6 fruit fly cellular contexts compared by ENCODE assay signal in the genomic region with DNA sequence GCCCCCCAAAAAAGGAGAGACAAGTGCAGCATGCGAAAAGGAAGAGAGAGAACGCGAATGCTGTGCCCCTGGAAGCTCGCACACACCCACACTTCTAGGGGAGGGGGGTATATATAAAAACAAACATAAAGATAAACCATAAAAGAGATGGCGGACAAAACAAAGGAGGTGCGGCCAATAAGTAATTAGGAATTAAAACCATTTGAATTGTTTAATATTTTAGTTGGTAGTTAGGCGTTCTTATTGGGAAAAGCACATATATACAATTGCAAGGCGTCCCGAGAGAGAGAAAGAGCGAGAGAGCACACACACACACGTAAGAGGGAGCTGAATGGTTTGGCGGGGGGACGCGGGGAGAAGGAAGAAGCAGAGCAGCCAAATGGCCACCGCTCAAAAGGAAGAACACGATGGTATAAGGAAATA.
A peak's percentile ranks its signal among the peaks of the same experiment; 100 is the strongest.
TF ChIP-seq lines count a peak whose summit lies in the region.

No protein-coding gene starts in this region.

- no peak for TF ChIP-seq CTCF in whole organism, embryonic (GFP tag; optimal IDR thresholded peaks at IDR 0.05; lab: Kevin White, UChicago)

TF ChIP-seq in Kc167, 6 proteins besides CTCF, POLR2A, EP300 and RAD21:
- TF ChIP-seq Sin3A (optimal IDR thresholded peaks at IDR 0.05; lab: Kevin White, UChicago) (no peak), psq (optimal IDR thresholded peaks at IDR 0.05; lab: Kevin White, UChicago) (peak; percentile 88)

TF ChIP-seq in whole organism, adult, 20 proteins besides CTCF, POLR2A, EP300 and RAD21:
- TF ChIP-seq bab1 (GFP tag; optimal IDR thresholded peaks at IDR 0.05; lab: Kevin White, UChicago) (no peak), pad (GFP tag; optimal IDR thresholded peaks at IDR 0.05; lab: Kevin White, UChicago) (peak; percentile 38), CG14711 (tag; optimal IDR thresholded peaks at IDR 0.05; lab: Kevin White, UChicago) (no peak), kay (GFP tag; lab: Kevin White, UChicago; ENCODE audit: borderline replicate concordance) (no peak), Crg-1 (GFP tag; optimal IDR thresholded peaks at IDR 0.05; lab: Kevin White, UChicago) (no peak), CG7045 (GFP tag; optimal IDR thresholded peaks at IDR 0.05; lab: Kevin White, UChicago) (no peak)

TF ChIP-seq in whole organism, embryonic, 481 proteins besides CTCF, POLR2A, EP300 and RAD21 (continues in another document):
- peak; percentile 52 for TF ChIP-seq bigmax (GFP tag; optimal IDR thresholded peaks at IDR 0.05; lab: Kevin White, UChicago)
- peak; percentile 3 for TF ChIP-seq phol (tag; optimal IDR thresholded peaks at IDR 0.05; lab: Kevin White, UChicago)
- no peak for TF ChIP-seq run (tag; optimal IDR thresholded peaks at IDR 0.05; lab: Kevin White, UChicago)
- TF ChIP-seq gt (GFP tag; IDR thresholded peaks at IDR 0.05; lab: Robert Waterston, UW): no peak
- peak in 1 of 2 experiments; percentile 77 for TF ChIP-seq insv (GFP tag; optimal IDR thresholded peaks at IDR 0.05; lab: Kevin White, UChicago)
- peak; percentile 15 for TF ChIP-seq yki (optimal IDR thresholded peaks at IDR 0.05; lab: Kevin White, UChicago)
- TF ChIP-seq Deaf1 (tag; optimal IDR thresholded peaks at IDR 0.05; lab: Kevin White, UChicago): peak; percentile 36
- peak; percentile 71 for TF ChIP-seq Elba2 (GFP tag; optimal IDR thresholded peaks at IDR 0.05; lab: Kevin White, UChicago)
- peak; percentile 29 to 84 for TF ChIP-seq Trl (optimal IDR thresholded peaks at IDR 0.05; lab: Kevin White, UChicago)
- TF ChIP-seq Trl (GFP tag; optimal IDR thresholded peaks at IDR 0.05; lab: Kevin White, UChicago): no peak
- no peak for TF ChIP-seq CG9876 (GFP tag; optimal IDR thresholded peaks at IDR 0.05; lab: Kevin White, UChicago)
- peak; percentile 72 for TF ChIP-seq Med (GFP tag; lab: Kevin White, UChicago)
- TF ChIP-seq onecut (GFP tag; IDR thresholded peaks at IDR 0.05; lab: Robert Waterston, UW): 0 out of 2 replicates have a peak, but pooled peaks have one; percentile 2
- no peak for TF ChIP-seq CG10209 (GFP tag; optimal IDR thresholded peaks at IDR 0.05; lab: Kevin White, UChicago)
- TF ChIP-seq cg (GFP tag; optimal IDR thresholded peaks at IDR 0.05; lab: Kevin White, UChicago): peak; percentile 72
- TF ChIP-seq esg (GFP tag; conservative IDR thresholded peaks at IDR 0.05; lab: Robert Waterston, UW): no peak
- TF ChIP-seq CG1832 (GFP tag; optimal IDR thresholded peaks at IDR 0.05; lab: Kevin White, UChicago): peak; percentile 36
- TF ChIP-seq crol (GFP tag; IDR thresholded peaks at IDR 0.05; lab: Robert Waterston, UW): peak; percentile 98
- TF ChIP-seq CG10462 (GFP tag; optimal IDR thresholded peaks at IDR 0.05; lab: Kevin White, UChicago): no peak
- no peak for TF ChIP-seq nom (GFP tag; optimal IDR thresholded peaks at IDR 0.05; lab: Kevin White, UChicago)

TF ChIP-seq in whole organism, prepupa, 60 proteins besides CTCF, POLR2A, EP300 and RAD21:
- no peak for TF ChIP-seq Eip75B (GFP tag; optimal IDR thresholded peaks at IDR 0.05; lab: Kevin White, UChicago)
- peak; percentile 53 for TF ChIP-seq svp (GFP tag; lab: Kevin White, UChicago)
- peak; percentile 4 for TF ChIP-seq CG3919 (GFP tag; optimal IDR thresholded peaks at IDR 0.05; lab: Kevin White, UChicago)
- TF ChIP-seq dsx (GFP tag; optimal IDR thresholded peaks at IDR 0.05; lab: Kevin White, UChicago; ENCODE audit: poor library complexity, severe bottlenecking): no peak
- no peak for TF ChIP-seq CG31627 (GFP tag; optimal IDR thresholded peaks at IDR 0.05; lab: Kevin White, UChicago)
- TF ChIP-seq ss (GFP tag; optimal IDR thresholded peaks at IDR 0.05; lab: Kevin White, UChicago): peak; percentile 23 to 29
- TF ChIP-seq esn (GFP tag; optimal IDR thresholded peaks at IDR 0.05; lab: Kevin White, UChicago): no peak
- TF ChIP-seq Met (GFP tag; optimal IDR thresholded peaks at IDR 0.05; lab: Kevin White, UChicago): no peak
- TF ChIP-seq CG16779 (tag; optimal IDR thresholded peaks at IDR 0.05; lab: Kevin White, UChicago): no peak
- peak; percentile 29 for TF ChIP-seq Eip78C (GFP tag; lab: Kevin White, UChicago)
- TF ChIP-seq Sox14 (GFP tag; optimal IDR thresholded peaks at IDR 0.05; lab: Kevin White, UChicago): no peak
- TF ChIP-seq CG8632 (GFP tag; optimal IDR thresholded peaks at IDR 0.05; lab: Kevin White, UChicago): no peak
- TF ChIP-seq CG15336 (GFP tag; IDR thresholded peaks at IDR 0.05; lab: Robert Waterston, UW): 0 out of 2 replicates have a peak, but pooled peaks have one; percentile 17
- TF ChIP-seq CG6163 (GFP tag; IDR thresholded peaks at IDR 0.05; lab: Robert Waterston, UW): peak; percentile 81
- TF ChIP-seq CG3032 (tag; optimal IDR thresholded peaks at IDR 0.05; lab: Kevin White, UChicago): peak; percentile 0
- no peak for TF ChIP-seq Eip93F (GFP tag; optimal IDR thresholded peaks at IDR 0.05; lab: Kevin White, UChicago)
- TF ChIP-seq CG11294 (GFP tag; IDR thresholded peaks at IDR 0.05; lab: Robert Waterston, UW): no peak
- TF ChIP-seq CG9139 (GFP tag; optimal IDR thresholded peaks at IDR 0.05; lab: Kevin White, UChicago): peak; percentile 11
TF ChIP-seq in whole organism, prepupa: peak in this region for 8.

TF ChIP-seq in whole organism, pupa, 21 proteins besides CTCF, POLR2A, EP300 and RAD21:
- TF ChIP-seq Ets98B (GFP tag; IDR thresholded peaks at IDR 0.05; lab: Robert Waterston, UW) (0 out of 2 replicates have a peak, but pooled peaks have one; percentile 8), CG34367 (tag; optimal IDR thresholded peaks at IDR 0.05; lab: Kevin White, UChicago) (peak; percentile 3), gl (tag; optimal IDR thresholded peaks at IDR 0.05; lab: Kevin White, UChicago) (no peak), Pif1B (GFP tag; optimal IDR thresholded peaks at IDR 0.05; lab: Kevin White, UChicago) (no peak), CG13204 (GFP tag; optimal IDR thresholded peaks at IDR 0.05; lab: Kevin White, UChicago) (peak; percentile 15)

TF ChIP-seq in whole organism, wandering third instar larva, 38 proteins besides CTCF, POLR2A, EP300 and RAD21:
- peak; percentile 97 for TF ChIP-seq psq (GFP tag; optimal IDR thresholded peaks at IDR 0.05; lab: Kevin White, UChicago)
- TF ChIP-seq Dif (GFP tag; optimal IDR thresholded peaks at IDR 0.05; lab: Kevin White, UChicago; ENCODE audit: partially characterized antibody): peak; percentile 17
- no peak for TF ChIP-seq Jra (GFP tag; optimal IDR thresholded peaks at IDR 0.05; lab: Kevin White, UChicago)
- peak in 1 of 2 experiments; percentile 25 for TF ChIP-seq dl (GFP tag; optimal IDR thresholded peaks at IDR 0.05; lab: Kevin White, UChicago; ENCODE audit: insufficient read depth in 1 of 2, partially characterized antibody in 2 of 2)
- no peak for TF ChIP-seq sv (GFP tag; optimal IDR thresholded peaks at IDR 0.05; lab: Kevin White, UChicago)
- TF ChIP-seq fru (GFP tag; optimal IDR thresholded peaks at IDR 0.05; lab: Kevin White, UChicago): peak; percentile 42
- peak; percentile 10 for TF ChIP-seq br (GFP tag; optimal IDR thresholded peaks at IDR 0.05; lab: Kevin White, UChicago)
- TF ChIP-seq N (GFP tag; optimal IDR thresholded peaks at IDR 0.05; lab: Kevin White, UChicago): peak; percentile 55
